Worm (Caenorhabditis elegans) whole organism, early embryonic: ENCODE results near the gene F28B1.2.

Experiments
- B0310.2 ChIP-seq: sonication (generic microtip); optimal IDR thresholded peaks from 2 replicates; lab custom pipeline; 2016; ENCODE audit warnings: mild to moderate bottlenecking, missing genetic modification characterization, missing compliant biosample characterization
- F13C5.2 ChIP-seq: sonication (generic microtip); optimal IDR thresholded peaks from 2 replicates; lab custom pipeline; 2017; ENCODE audit warnings: mild to moderate bottlenecking, missing genetic modification characterization, inconsistent platforms, missing compliant biosample characterization
- aly-1 ChIP-seq: sonication (generic microtip); optimal IDR thresholded peaks from 2 replicates; lab custom pipeline; 2016; ENCODE audit warnings: missing genetic modification characterization, missing compliant biosample characterization
- ama-1 ChIP-seq: fragments of 150-350 bp; optimal IDR thresholded peaks from 2 replicates; lab custom pipeline; 2014
- ceh-36 ChIP-seq: sonication (generic microtip); optimal IDR thresholded peaks from 2 replicates; lab custom pipeline; 2016; ENCODE audit warnings: missing genetic modification characterization, inconsistent platforms, missing compliant biosample characterization
- hmbx-1 ChIP-seq: sonication (generic microtip); optimal IDR thresholded peaks from 2 replicates; lab custom pipeline; 2016; ENCODE audit warnings: mild to moderate bottlenecking, missing genetic modification characterization, missing compliant biosample characterization
- hnd-1 ChIP-seq: sonication (generic microtip); optimal IDR thresholded peaks from 2 replicates; lab custom pipeline; 2016; ENCODE audit warnings: missing genetic modification characterization, missing compliant biosample characterization
- pes-1 ChIP-seq: fragments of 200-800 bp; sonication (Bioruptor generic); IDR thresholded peaks from 2 replicates; pipeline ENCODE4 v1.3.6; 2022; ENCODE audit warnings: missing genetic modification reagents, missing genetic modification characterization, missing compliant biosample characterization
- sea-1 ChIP-seq: fragments of 200-800 bp; sonication (Bioruptor generic); conservative IDR thresholded peaks from 2 replicates; pipeline ENCODE4 v1.3.6; 2022; ENCODE audit warnings: missing genetic modification characterization, missing compliant biosample characterization
- tbx-11 ChIP-seq: fragments of 200-800 bp; sonication (Bioruptor generic); IDR thresholded peaks from 2 replicates; pipeline ENCODE4 v1.3.6; 2022; ENCODE audit warnings: missing genetic modification characterization, missing compliant biosample characterization

- TF ChIP-seq tbx-11 (GFP tag; lab: Robert Waterston, UW): no peak
- TF ChIP-seq ama-1: no peak
- TF ChIP-seq hmbx-1 (tag; lab: Kevin White, UChicago): no peak
- no peak for TF ChIP-seq ceh-36 (tag; lab: Kevin White, UChicago)
- TF ChIP-seq pes-1: no peak
- TF ChIP-seq hnd-1 (tag; lab: Kevin White, UChicago): no peak
- no peak for TF ChIP-seq sea-1
- no peak for TF ChIP-seq F13C5.2 (tag; lab: Kevin White, UChicago)
- no peak for TF ChIP-seq B0310.2 (tag; lab: Kevin White, UChicago)
- no peak for TF ChIP-seq aly-1
Observed at ce11 chrV:17082718-17083117, 38.1 kb downstream of the F28B1.2 start, which contains the start of gene T05E12.9.
